Worm (Caenorhabditis elegans) whole organism, dauer: ENCODE measurements around the gene F16B12.4.

ENCODE experiments used
- unc-62 ChIP-seq: sonication (generic microtip); optimal IDR thresholded peaks from 2 replicates; lab custom pipeline; 2017; ENCODE audit warnings: missing biosample characterization, missing genetic modification reagents, missing genetic modification characterization

Gene F16B12.4

ce11 chrX:14098618-14099118, at the start of gene F16B12.4:
F16B12.4 (minus strand) TSS chrX:14098668.
- TF ChIP-seq unc-62 = no peak

- TF ChIP-seq unc-62 = no peak
Observed at ce11 chrX:14147400-14147799, 48.9 kb upstream of the F16B12.4 start, which contains the start of gene akt-2. akt-2 (plus strand) TSS chrX:14147700.

- TF ChIP-seq unc-62 = no peak
Observed at ce11 chrX:14146740-14147140, 48.3 kb upstream of the F16B12.4 start.

- TF ChIP-seq unc-62 = no peak
Observed at ce11 chrX:14145634-14146033, 47.2 kb upstream of the F16B12.4 start.

- TF ChIP-seq unc-62 = no peak
Observed at ce11 chrX:14141896-14142392, 43.5 kb upstream of the F16B12.4 start, which contains the start of gene ceh-89. ceh-89 (plus strand) TSS chrX:14141946.

ce11 chrX:14141344-14141841, 42.9 kb upstream of the F16B12.4 start:
- TF ChIP-seq unc-62 = no peak

ce11 chrX:14140040-14140439, 41.6 kb upstream of the F16B12.4 start, which contains the start of gene nkat-1:
nkat-1 (minus strand) TSS chrX:14140140.
- no peak for TF ChIP-seq unc-62

- no peak for TF ChIP-seq unc-62
Observed at ce11 chrX:14134883-14135282, 36.4 kb upstream of the F16B12.4 start.

- TF ChIP-seq unc-62 = no peak
Observed at ce11 chrX:14134244-14134643, 35.8 kb upstream of the F16B12.4 start, which contains the start of gene F28H6.8. F28H6.8 (minus strand) TSS chrX:14134344.

ce11 chrX:14132677-14133076, 34.2 kb upstream of the F16B12.4 start:
- TF ChIP-seq unc-62 = no peak

- TF ChIP-seq unc-62 = no peak
Observed at ce11 chrX:14131476-14131875, 33.0 kb upstream of the F16B12.4 start.

- no peak for TF ChIP-seq unc-62
Observed at ce11 chrX:14127291-14127922, 28.9 kb upstream of the F16B12.4 start, which contains the start of gene F28H6.4. F28H6.4 (plus strand) TSS chrX:14127872.

ce11 chrX:14125870-14126269, 27.4 kb upstream of the F16B12.4 start, which contains the start of gene F28H6.6:
F28H6.6 (minus strand) TSS chrX:14125879.
- TF ChIP-seq unc-62 = no peak

- no peak for TF ChIP-seq unc-62
Observed at ce11 chrX:14118762-14119161, 20.3 kb upstream of the F16B12.4 start.

ce11 chrX:14115480-14116161, 17.2 kb upstream of the F16B12.4 start, which contains the start of gene F28H6.7:
F28H6.7 (plus strand) TSS chrX:14116111.
- TF ChIP-seq unc-62 = no peak

ce11 chrX:14113347-14113746, 14.9 kb upstream of the F16B12.4 start, which contains the start of gene nhr-281:
nhr-281 (minus strand) TSS chrX:14113447.
- TF ChIP-seq unc-62 = no peak

- TF ChIP-seq unc-62 = no peak
Observed at ce11 chrX:14108245-14108644, 9.8 kb upstream of the F16B12.4 start, which contains the start of gene F16B12.7. F16B12.7 (plus strand) TSS chrX:14108545.
